Worm (Caenorhabditis elegans) whole organism, L1 larva: ENCODE measurements around the gene nhr-15.
A peak's percentile ranks its signal among the peaks of the same experiment; 100 is the strongest.

Experiments
- C04F5.9 ChIP-seq: sonication (generic microtip); optimal IDR thresholded peaks from 2 replicates; lab custom pipeline; 2016; ENCODE audit warnings: missing genetic modification characterization, missing compliant biosample characterization
- C34B4.2 ChIP-seq: sonication (generic microtip); optimal IDR thresholded peaks from 2 replicates; lab custom pipeline; 2017; ENCODE audit warnings: mild to moderate bottlenecking, missing genetic modification characterization, missing compliant biosample characterization
- alr-1 ChIP-seq: fragments of 200-800 bp; sonication (Bioruptor generic); optimal IDR thresholded peaks from 2 replicates; lab custom pipeline; 2018; ENCODE audit warnings: borderline replicate concordance, mild to moderate bottlenecking, missing genetic modification characterization, missing compliant biosample characterization
- ceh-63 ChIP-seq: fragments of 200-800 bp; sonication (Bioruptor generic); optimal IDR thresholded peaks from 2 replicates; lab custom pipeline; 2018; ENCODE audit warnings: mild to moderate bottlenecking, missing genetic modification characterization, missing compliant biosample characterization
- ceh-82 ChIP-seq, 3 experiments: fragments of 150-350 bp in 1 of 3; sonication (generic microtip) in 2 of 3; optimal IDR thresholded peaks; 2 replicates each; lab custom pipeline; 2014 to 2017; ENCODE audit warnings: missing biosample characterization in 3 of 3, missing genetic modification characterization in 3 of 3
- ceh-88 ChIP-seq: fragments of 200-800 bp; sonication (Bioruptor generic); IDR thresholded peaks from 2 replicates; pipeline ENCODE4 v1.3.6; 2022; ENCODE audit warnings: missing genetic modification characterization, missing compliant biosample characterization
- ces-1 ChIP-seq: fragments of 150-350 bp; optimal IDR thresholded peaks from 2 replicates; lab custom pipeline; 2014; ENCODE audit warnings: missing biosample characterization, missing genetic modification reagents, missing genetic modification characterization
- dpl-1 ChIP-seq, 3 experiments: fragments of 150-350 bp in 2 of 3; sonication (generic microtip) in 1 of 3; optimal IDR thresholded peaks; 2 replicates each; lab custom pipeline; 2014 to 2017; ENCODE audit warnings: missing biosample characterization in 3 of 3, missing genetic modification characterization in 3 of 3, missing genetic modification reagents in 3 of 3
- dsc-1 ChIP-seq: sonication (generic microtip); optimal IDR thresholded peaks from 2 replicates; lab custom pipeline; 2016; ENCODE audit warnings: mild to moderate bottlenecking, missing genetic modification characterization, missing compliant biosample characterization
- efl-1 ChIP-seq, 4 experiments: fragments of 150-350 bp; optimal IDR thresholded peaks in 3 of 4; peaks in 1 of 4; 1 replicate in 1 of 4; 2 replicates in 3 of 4; lab custom pipeline; 2014; ENCODE audit warnings: missing biosample characterization in 2 of 4, missing genetic modification characterization in 2 of 4, missing genetic modification reagents in 2 of 4
- efl-3 ChIP-seq: fragments of 200-800 bp; sonication (Bioruptor generic); optimal IDR thresholded peaks from 2 replicates; lab custom pipeline; 2018; ENCODE audit warnings: mild to moderate bottlenecking, missing genetic modification characterization, missing compliant biosample characterization
- egl-13 ChIP-seq: sonication (generic microtip); optimal IDR thresholded peaks from 2 replicates; lab custom pipeline; 2016; ENCODE audit warnings: missing genotype, missing genetic modification reagents, missing genetic modification characterization, missing compliant biosample characterization
- elt-3 ChIP-seq, 6 experiments: fragments of 150-350 bp in 1 of 6; sonication (generic microtip); optimal IDR thresholded peaks; 2 replicates each; lab custom pipeline; 2017 to 2018; ENCODE audit warnings: missing biosample characterization in 6 of 6, missing genetic modification characterization in 6 of 6, inconsistent platforms in 1 of 6
- fkh-8 ChIP-seq: sonication (generic microtip); optimal IDR thresholded peaks from 2 replicates; lab custom pipeline; 2016; ENCODE audit warnings: mild to moderate bottlenecking, missing genetic modification characterization, missing compliant biosample characterization
- hpl-2 ChIP-seq: fragments of 150-350 bp; optimal IDR thresholded peaks from 2 replicates; lab custom pipeline; 2014; ENCODE audit warnings: missing biosample characterization, missing genetic modification reagents, missing genetic modification characterization
- lin-14 ChIP-seq: fragments of 200-800 bp; sonication (Bioruptor generic); optimal IDR thresholded peaks from 2 replicates; lab custom pipeline; 2018; ENCODE audit warnings: mild to moderate bottlenecking, missing genetic modification characterization, moderate library complexity, missing compliant biosample characterization
- lin-35 ChIP-seq, 2 experiments: fragments of 150-350 bp; optimal IDR thresholded peaks; 2 replicates each; lab custom pipeline; 2014; ENCODE audit warnings: missing biosample characterization in 2 of 2, missing genetic modification characterization in 2 of 2, missing genetic modification reagents in 2 of 2
- lin-39 ChIP-seq: fragments of 150-350 bp; optimal IDR thresholded peaks from 2 replicates; lab custom pipeline; 2014; ENCODE audit warnings: missing biosample characterization, missing genetic modification reagents, missing genetic modification characterization
- lir-3 ChIP-seq: sonication (generic microtip); optimal IDR thresholded peaks from 2 replicates; lab custom pipeline; 2016; ENCODE audit warnings: mild to moderate bottlenecking, missing genetic modification characterization, moderate library complexity, missing compliant biosample characterization; ENCODE audit not compliant: poor library complexity
- lsy-2 ChIP-seq, 2 experiments: fragments of 150-350 bp; optimal IDR thresholded peaks; 2 replicates each; lab custom pipeline; 2014; ENCODE audit warnings: missing biosample characterization in 2 of 2, missing genetic modification characterization in 2 of 2
- mef-2 ChIP-seq: fragments of 150-350 bp; optimal IDR thresholded peaks from 2 replicates; lab custom pipeline; 2014; ENCODE audit warnings: missing biosample characterization, missing genetic modification characterization
- mep-1 ChIP-seq: fragments of 150-350 bp; optimal IDR thresholded peaks from 2 replicates; lab custom pipeline; 2014; ENCODE audit warnings: missing biosample characterization, missing genetic modification characterization
- nhr-11 ChIP-seq: fragments of 150-350 bp; optimal IDR thresholded peaks from 2 replicates; lab custom pipeline; 2014; ENCODE audit warnings: missing biosample characterization, missing genetic modification characterization
- nhr-20 ChIP-seq: sonication (generic microtip); optimal IDR thresholded peaks from 2 replicates; lab custom pipeline; 2016; ENCODE audit warnings: mild to moderate bottlenecking, missing genetic modification characterization, missing compliant biosample characterization
- nhr-71 ChIP-seq: sonication (generic microtip); optimal IDR thresholded peaks from 2 replicates; lab custom pipeline; 2016; ENCODE audit warnings: mild to moderate bottlenecking, missing genetic modification characterization, moderate library complexity, missing compliant biosample characterization
- nhr-76 ChIP-seq: sonication (generic microtip); optimal IDR thresholded peaks from 2 replicates; lab custom pipeline; 2017; ENCODE audit warnings: missing biosample characterization, missing genetic modification characterization
- nhr-77 ChIP-seq: fragments of 150-350 bp; optimal IDR thresholded peaks from 2 replicates; lab custom pipeline; 2014; ENCODE audit warnings: missing biosample characterization, missing genetic modification characterization
- nhr-84 ChIP-seq: sonication (generic microtip); optimal IDR thresholded peaks from 2 replicates; lab custom pipeline; 2017; ENCODE audit warnings: missing biosample characterization, missing genetic modification characterization
- nhr-85 ChIP-seq: sonication (generic microtip); peaks from one replicate; lab custom pipeline; 2016; ENCODE audit warnings: missing genetic modification characterization, inconsistent platforms, missing compliant biosample characterization
- sptf-1 ChIP-seq: fragments of 150-350 bp; optimal IDR thresholded peaks from 2 replicates; lab custom pipeline; 2014; ENCODE audit warnings: missing biosample characterization, missing genetic modification characterization
- tbx-2 ChIP-seq: sonication (generic microtip); optimal IDR thresholded peaks from 2 replicates; lab custom pipeline; 2016; ENCODE audit warnings: missing genetic modification characterization, missing compliant biosample characterization
- unc-130 ChIP-seq: fragments of 150-350 bp; optimal IDR thresholded peaks from 2 replicates; lab custom pipeline; 2017; ENCODE audit warnings: missing biosample characterization, missing genetic modification characterization, inconsistent platforms
- unc-30 ChIP-seq: sonication (generic microtip); optimal IDR thresholded peaks from 2 replicates; lab custom pipeline; 2017; ENCODE audit warnings: missing biosample characterization, missing genetic modification characterization
- unc-86 ChIP-seq: sonication (generic microtip); optimal IDR thresholded peaks from 2 replicates; lab custom pipeline; 2016; ENCODE audit warnings: missing genetic modification characterization, missing compliant biosample characterization
- xbp-1 ChIP-seq: sonication (generic microtip); optimal IDR thresholded peaks from 2 replicates; lab custom pipeline; 2016; ENCODE audit warnings: missing genetic modification characterization, missing compliant biosample characterization
- zag-1 ChIP-seq: fragments of 150-350 bp; optimal IDR thresholded peaks from 2 replicates; lab custom pipeline; 2014; ENCODE audit warnings: missing biosample characterization, missing genetic modification characterization
- zip-4 ChIP-seq: fragments of 200-800 bp; sonication (Bioruptor generic); optimal IDR thresholded peaks from 2 replicates; lab custom pipeline; 2018; ENCODE audit warnings: mild to moderate bottlenecking, missing genetic modification characterization, moderate library complexity, missing compliant biosample characterization
- ztf-4 ChIP-seq: fragments of 150-350 bp; optimal IDR thresholded peaks from 2 replicates; lab custom pipeline; 2014; ENCODE audit warnings: missing biosample characterization, missing genetic modification characterization

Gene nhr-15

DNA sequence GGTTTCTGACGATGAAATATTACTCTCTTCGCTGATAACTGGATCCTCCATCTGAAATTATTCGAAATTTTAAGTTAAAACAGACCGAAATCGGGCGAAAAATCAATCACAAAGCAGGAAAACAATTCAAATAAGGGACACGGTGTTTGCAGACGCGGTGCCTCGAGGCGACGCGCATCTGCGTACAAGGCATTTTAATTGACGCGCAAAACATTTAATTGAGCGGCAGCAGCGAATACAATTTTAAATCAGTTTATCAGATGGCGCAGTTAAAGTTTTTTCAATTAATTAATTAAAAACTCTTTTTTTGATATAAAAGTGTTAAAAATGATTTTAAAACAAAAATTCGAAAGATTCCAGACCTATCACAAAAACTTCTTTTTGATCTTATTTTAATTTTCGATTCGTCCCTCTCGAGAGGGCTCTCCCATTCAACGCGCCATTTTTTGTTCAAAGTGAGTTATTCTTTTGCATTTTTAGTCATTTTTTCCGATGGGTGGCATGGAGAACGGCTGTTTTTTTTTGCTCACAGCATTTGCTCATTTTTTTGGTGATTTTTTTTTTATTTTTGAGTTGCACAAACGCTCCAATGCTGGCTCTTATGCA, 933 bp upstream of the nhr-15 start, which contains the start of gene phf-10 (continued):
- TF ChIP-seq sptf-1 (tag; lab: Kevin White, UChicago) (no peak), nhr-84 (tag; lab: Kevin White, UChicago) (no peak), dpl-1 (GFP tag; optimal IDR thresholded peaks at IDR 0.05; lab: Kevin White, UChicago) (peak; percentile 36 to 75 (median 74)), xbp-1 (tag; lab: Kevin White, UChicago) (peak; percentile 35), alr-1 (tag; lab: Kevin White, UChicago) (no peak), unc-30 (tag; lab: Kevin White, UChicago) (no peak), unc-130 (tag; lab: Kevin White, UChicago) (peak; percentile 19), lsy-2 (tag; optimal IDR thresholded peaks at IDR 0.05; lab: Kevin White, UChicago) (peak; percentile 38 to 51), lin-14 (GFP tag; lab: Kevin White, UChicago) (no peak), efl-3 (GFP tag; lab: Kevin White, UChicago) (no peak), unc-86 (tag; lab: Kevin White, UChicago) (no peak), nhr-76 (tag; lab: Kevin White, UChicago) (no peak), mep-1 (tag; lab: Kevin White, UChicago) (peak; percentile 9), tbx-2 (tag; lab: Kevin White, UChicago) (peak; percentile 46), mef-2 (tag; lab: Kevin White, UChicago) (no peak), lin-35 (GFP tag; optimal IDR thresholded peaks at IDR 0.05; lab: Kevin White, UChicago) (peak; percentile 34 to 79), zip-4 (no peak), ztf-4 (tag; lab: Kevin White, UChicago) (no peak), C04F5.9 (tag; lab: Kevin White, UChicago) (no peak), hpl-2 (GFP tag; lab: Kevin White, UChicago) (no peak), ceh-63 (no peak), ces-1 (no peak), lir-3 (tag; lab: Kevin White, UChicago) (no peak), egl-13 (tag; lab: Kevin White, UChicago) (no peak), elt-3 (tag; optimal IDR thresholded peaks at IDR 0.05; lab: Kevin White, UChicago) (no peak), nhr-77 (no peak), C34B4.2 (tag; lab: Kevin White, UChicago) (no peak), ceh-88 (GFP tag; lab: Robert Waterston, UW) (no peak), efl-1 (optimal IDR thresholded peaks at IDR 0.05; lab: Kevin White, UChicago) (peak; percentile 16 to 76), efl-1 (GFP tag; optimal IDR thresholded peaks at IDR 0.05 in 1 of 2; lab: Kevin White, UChicago) (peak; percentile 75 to 97), nhr-85 (tag; lab: Kevin White, UChicago) (no peak), dsc-1 (tag; lab: Kevin White, UChicago) (peak; percentile 39)
- TF ChIP-seq, all 84 proteins: peak for 19

- TF ChIP-seq lir-3 (tag; lab: Kevin White, UChicago) (no peak), ceh-82 (tag; optimal IDR thresholded peaks at IDR 0.05; lab: Kevin White, UChicago) (peak in 1 of 3 experiments; percentile 10), dpl-1 (GFP tag; optimal IDR thresholded peaks at IDR 0.05; lab: Kevin White, UChicago) (no peak), nhr-20 (tag; lab: Kevin White, UChicago) (peak; percentile 56), zag-1 (no peak), fkh-8 (tag; lab: Kevin White, UChicago) (peak; percentile 54), mef-2 (tag; lab: Kevin White, UChicago) (no peak), nhr-71 (tag; lab: Kevin White, UChicago) (peak; percentile 12)
Measured at ce11 chrV:320009-320408, 7.5 kb downstream of the nhr-15 start.

DNA sequence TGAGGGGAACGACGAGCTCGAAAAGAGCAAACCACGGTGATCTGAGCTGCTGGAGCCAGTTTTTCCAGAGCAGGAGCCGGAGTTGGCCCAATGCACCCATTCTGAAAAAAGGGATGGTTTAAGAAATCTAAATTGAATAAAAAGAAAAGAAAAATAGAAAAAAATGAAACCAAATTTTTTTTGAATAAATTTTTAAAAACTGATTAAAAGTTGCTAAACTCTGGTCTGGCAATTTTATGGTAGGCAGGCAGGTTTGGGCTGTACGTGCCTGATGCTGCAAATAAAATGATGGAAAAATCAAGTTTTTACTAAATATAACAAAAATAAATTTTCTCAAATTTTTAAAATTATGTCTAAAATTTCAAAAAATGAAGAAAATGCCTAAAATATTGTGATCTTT, 18.1 kb downstream of the nhr-15 start, which contains the start of gene abt-4:
TSS of gene abt-4 (minus strand) at position 101 of the 400 bp plus-strand sequence.
- TF ChIP-seq elt-3 (tag; optimal IDR thresholded peaks at IDR 0.05; lab: Kevin White, UChicago) (no peak), efl-3 (GFP tag; lab: Kevin White, UChicago) (no peak), unc-86 (tag; lab: Kevin White, UChicago) (no peak), lin-39 (no peak), efl-1 (optimal IDR thresholded peaks at IDR 0.05; lab: Kevin White, UChicago) (no peak), efl-1 (GFP tag; optimal IDR thresholded peaks at IDR 0.05 in 1 of 2; lab: Kevin White, UChicago) (peak in 1 of 2 experiments; percentile 10), nhr-11 (no peak)
